Worm (Caenorhabditis elegans) whole organism, L1 larva: ENCODE data around the gene nlp-5.

Experiments
- C04F5.9 ChIP-seq: sonication (generic microtip); optimal IDR thresholded peaks from 2 replicates; lab custom pipeline; 2016; ENCODE audit warnings: missing genetic modification characterization, missing compliant biosample characterization
- C34B4.2 ChIP-seq: sonication (generic microtip); optimal IDR thresholded peaks from 2 replicates; lab custom pipeline; 2017; ENCODE audit warnings: mild to moderate bottlenecking, missing genetic modification characterization, missing compliant biosample characterization
- F16B12.6 ChIP-seq: fragments of 150-350 bp; optimal IDR thresholded peaks from 2 replicates; lab custom pipeline; 2014; ENCODE audit warnings: missing biosample characterization, missing genetic modification characterization
- Y116A8C.19 ChIP-seq: sonication (generic microtip); optimal IDR thresholded peaks from 2 replicates; lab custom pipeline; 2016; ENCODE audit warnings: missing compliant biosample characterization, missing genetic modification characterization, borderline replicate concordance
- aly-2 ChIP-seq: fragments of 150-350 bp; optimal IDR thresholded peaks from 2 replicates; lab custom pipeline; 2014; ENCODE audit warnings: missing biosample characterization, missing genetic modification characterization
- ama-1 ChIP-seq: fragments of 150-350 bp; optimal IDR thresholded peaks from 2 replicates; lab custom pipeline; 2014
- ceh-8 ChIP-seq: fragments of 200-800 bp; sonication (Bioruptor generic); optimal IDR thresholded peaks from 2 replicates; lab custom pipeline; 2018; ENCODE audit warnings: mild to moderate bottlenecking, missing genetic modification characterization, moderate library complexity, missing compliant biosample characterization
- ceh-82 ChIP-seq, 3 experiments: fragments of 150-350 bp in 1 of 3; sonication (generic microtip) in 2 of 3; optimal IDR thresholded peaks; 2 replicates each; lab custom pipeline; 2014 to 2017; ENCODE audit warnings: missing biosample characterization in 3 of 3, missing genetic modification characterization in 3 of 3
- ceh-90 ChIP-seq: sonication (generic microtip); optimal IDR thresholded peaks from 2 replicates; lab custom pipeline; 2016; ENCODE audit warnings: missing genetic modification characterization, missing compliant biosample characterization
- ces-1 ChIP-seq: fragments of 150-350 bp; optimal IDR thresholded peaks from 2 replicates; lab custom pipeline; 2014; ENCODE audit warnings: missing biosample characterization, missing genetic modification reagents, missing genetic modification characterization
- dpl-1 ChIP-seq, 3 experiments: fragments of 150-350 bp in 2 of 3; sonication (generic microtip) in 1 of 3; optimal IDR thresholded peaks; 2 replicates each; lab custom pipeline; 2014 to 2017; ENCODE audit warnings: missing biosample characterization in 3 of 3, missing genetic modification characterization in 3 of 3, missing genetic modification reagents in 3 of 3
- dsc-1 ChIP-seq: sonication (generic microtip); optimal IDR thresholded peaks from 2 replicates; lab custom pipeline; 2016; ENCODE audit warnings: mild to moderate bottlenecking, missing genetic modification characterization, missing compliant biosample characterization
- efl-1 ChIP-seq, 4 experiments: fragments of 150-350 bp; optimal IDR thresholded peaks in 3 of 4; peaks in 1 of 4; 1 replicate in 1 of 4; 2 replicates in 3 of 4; lab custom pipeline; 2014; ENCODE audit warnings: missing biosample characterization in 2 of 4, missing genetic modification characterization in 2 of 4, missing genetic modification reagents in 2 of 4
- egl-13 ChIP-seq: sonication (generic microtip); optimal IDR thresholded peaks from 2 replicates; lab custom pipeline; 2016; ENCODE audit warnings: missing genotype, missing genetic modification reagents, missing genetic modification characterization, missing compliant biosample characterization
- elt-3 ChIP-seq, 6 experiments: fragments of 150-350 bp in 1 of 6; sonication (generic microtip); optimal IDR thresholded peaks; 2 replicates each; lab custom pipeline; 2017 to 2018; ENCODE audit warnings: missing biosample characterization in 6 of 6, missing genetic modification characterization in 6 of 6, inconsistent platforms in 1 of 6
- ets-5 ChIP-seq: fragments of 200-800 bp; sonication (Bioruptor generic); IDR thresholded peaks from 2 replicates; pipeline ENCODE4 v1.3.6; 2022; ENCODE audit warnings: missing genetic modification characterization, missing compliant biosample characterization
- fkh-10 ChIP-seq: sonication (generic microtip); optimal IDR thresholded peaks from 2 replicates; lab custom pipeline; 2017; ENCODE audit warnings: missing biosample characterization, missing genetic modification reagents, missing genetic modification characterization
- fkh-4 ChIP-seq: sonication (generic microtip); optimal IDR thresholded peaks from 2 replicates; lab custom pipeline; 2016; ENCODE audit warnings: missing compliant biosample characterization, missing genetic modification characterization, borderline replicate concordance
- fos-1 ChIP-seq: fragments of 150-350 bp; optimal IDR thresholded peaks from 2 replicates; lab custom pipeline; 2014; ENCODE audit warnings: missing biosample characterization, missing genetic modification characterization
- hlh-17 ChIP-seq: fragments of 200-800 bp; sonication (Bioruptor generic); optimal IDR thresholded peaks from 2 replicates; lab custom pipeline; 2018; ENCODE audit warnings: missing genetic modification characterization, mild to moderate bottlenecking, missing compliant biosample characterization, moderate library complexity, borderline replicate concordance
- hpl-2 ChIP-seq: fragments of 150-350 bp; optimal IDR thresholded peaks from 2 replicates; lab custom pipeline; 2014; ENCODE audit warnings: missing biosample characterization, missing genetic modification reagents, missing genetic modification characterization
- irx-1 ChIP-seq: sonication (generic microtip); optimal IDR thresholded peaks from 2 replicates; lab custom pipeline; 2016; ENCODE audit warnings: missing genetic modification characterization, missing compliant biosample characterization
- jun-1 ChIP-seq: fragments of 150-350 bp; optimal IDR thresholded peaks from 2 replicates; lab custom pipeline; 2014; ENCODE audit warnings: missing biosample characterization, missing genetic modification reagents, missing genetic modification characterization
- lin-15B ChIP-seq: fragments of 150-350 bp; sonication (generic microtip); optimal IDR thresholded peaks from 3 replicates; lab custom pipeline; 2014; ENCODE audit warnings: missing biosample characterization, missing genetic modification characterization
- lin-35 ChIP-seq, 2 experiments: fragments of 150-350 bp; optimal IDR thresholded peaks; 2 replicates each; lab custom pipeline; 2014; ENCODE audit warnings: missing biosample characterization in 2 of 2, missing genetic modification characterization in 2 of 2, missing genetic modification reagents in 2 of 2
- lin-39 ChIP-seq: fragments of 150-350 bp; optimal IDR thresholded peaks from 2 replicates; lab custom pipeline; 2014; ENCODE audit warnings: missing biosample characterization, missing genetic modification reagents, missing genetic modification characterization
- lir-3 ChIP-seq: sonication (generic microtip); optimal IDR thresholded peaks from 2 replicates; lab custom pipeline; 2016; ENCODE audit warnings: mild to moderate bottlenecking, missing genetic modification characterization, moderate library complexity, missing compliant biosample characterization; ENCODE audit not compliant: poor library complexity
- lsy-2 ChIP-seq, 2 experiments: fragments of 150-350 bp; optimal IDR thresholded peaks; 2 replicates each; lab custom pipeline; 2014; ENCODE audit warnings: missing biosample characterization in 2 of 2, missing genetic modification characterization in 2 of 2
- mab-9 ChIP-seq: fragments of 200-800 bp; sonication (Bioruptor generic); IDR thresholded peaks from 2 replicates; pipeline ENCODE4 v1.3.6; 2022; ENCODE audit warnings: missing genetic modification reagents, missing genetic modification characterization, missing compliant biosample characterization
- mdl-1 ChIP-seq, 2 experiments: fragments of 150-350 bp; optimal IDR thresholded peaks; 2 replicates each; lab custom pipeline; 2014 to 2017; ENCODE audit warnings: missing biosample characterization in 2 of 2, missing genetic modification characterization in 2 of 2, inconsistent platforms in 1 of 2
- mep-1 ChIP-seq: fragments of 150-350 bp; optimal IDR thresholded peaks from 2 replicates; lab custom pipeline; 2014; ENCODE audit warnings: missing biosample characterization, missing genetic modification characterization
- nhr-11 ChIP-seq: fragments of 150-350 bp; optimal IDR thresholded peaks from 2 replicates; lab custom pipeline; 2014; ENCODE audit warnings: missing biosample characterization, missing genetic modification characterization
- nhr-28 ChIP-seq: fragments of 150-350 bp; optimal IDR thresholded peaks from 2 replicates; lab custom pipeline; 2014; ENCODE audit warnings: missing biosample characterization, missing genetic modification characterization
- nhr-85 ChIP-seq: sonication (generic microtip); peaks from one replicate; lab custom pipeline; 2016; ENCODE audit warnings: missing genetic modification characterization, inconsistent platforms, missing compliant biosample characterization
- nhr-90 ChIP-seq: sonication (generic microtip); optimal IDR thresholded peaks from 2 replicates; lab custom pipeline; 2016; ENCODE audit warnings: mild to moderate bottlenecking, missing genetic modification characterization, missing compliant biosample characterization; ENCODE audit not compliant: poor library complexity
- pag-3 ChIP-seq: sonication (generic microtip); optimal IDR thresholded peaks from 2 replicates; lab custom pipeline; 2017; ENCODE audit warnings: missing genetic modification characterization, mild to moderate bottlenecking, missing compliant biosample characterization, antibody characterized with exemption, borderline replicate concordance; ENCODE audit not compliant: insufficient read depth
- pax-3 ChIP-seq: fragments of 200-800 bp; sonication (Bioruptor generic); optimal IDR thresholded peaks from 2 replicates; lab custom pipeline; 2018; ENCODE audit warnings: mild to moderate bottlenecking, missing genetic modification characterization, moderate library complexity, missing compliant biosample characterization
- snu-23 ChIP-seq: sonication (generic microtip); optimal IDR thresholded peaks from 2 replicates; lab custom pipeline; 2016; ENCODE audit warnings: missing genetic modification characterization, missing compliant biosample characterization
- sptf-1 ChIP-seq: fragments of 150-350 bp; optimal IDR thresholded peaks from 2 replicates; lab custom pipeline; 2014; ENCODE audit warnings: missing biosample characterization, missing genetic modification characterization
- unc-30 ChIP-seq: sonication (generic microtip); optimal IDR thresholded peaks from 2 replicates; lab custom pipeline; 2017; ENCODE audit warnings: missing biosample characterization, missing genetic modification characterization
- unc-86 ChIP-seq: sonication (generic microtip); optimal IDR thresholded peaks from 2 replicates; lab custom pipeline; 2016; ENCODE audit warnings: missing genetic modification characterization, missing compliant biosample characterization
- unc-98 ChIP-seq: fragments of 200-800 bp; sonication (Bioruptor generic); IDR thresholded peaks from 2 replicates; pipeline ENCODE4 v1.3.6; 2022; ENCODE audit warnings: missing genetic modification characterization, missing compliant biosample characterization
- xbp-1 ChIP-seq: sonication (generic microtip); optimal IDR thresholded peaks from 2 replicates; lab custom pipeline; 2016; ENCODE audit warnings: missing genetic modification characterization, missing compliant biosample characterization
- zag-1 ChIP-seq: fragments of 150-350 bp; optimal IDR thresholded peaks from 2 replicates; lab custom pipeline; 2014; ENCODE audit warnings: missing biosample characterization, missing genetic modification characterization
- zip-4 ChIP-seq: fragments of 200-800 bp; sonication (Bioruptor generic); optimal IDR thresholded peaks from 2 replicates; lab custom pipeline; 2018; ENCODE audit warnings: mild to moderate bottlenecking, missing genetic modification characterization, moderate library complexity, missing compliant biosample characterization
- ztf-11 ChIP-seq, 2 experiments: sonication (generic microtip); optimal IDR thresholded peaks; 2 replicates each; lab custom pipeline; 2016 to 2017; ENCODE audit warnings: missing genetic modification characterization in 2 of 2, missing biosample characterization in 1 of 2, missing compliant biosample characterization in 1 of 2
- ztf-4 ChIP-seq: fragments of 150-350 bp; optimal IDR thresholded peaks from 2 replicates; lab custom pipeline; 2014; ENCODE audit warnings: missing biosample characterization, missing genetic modification characterization

The nlp-5 gene

DNA sequence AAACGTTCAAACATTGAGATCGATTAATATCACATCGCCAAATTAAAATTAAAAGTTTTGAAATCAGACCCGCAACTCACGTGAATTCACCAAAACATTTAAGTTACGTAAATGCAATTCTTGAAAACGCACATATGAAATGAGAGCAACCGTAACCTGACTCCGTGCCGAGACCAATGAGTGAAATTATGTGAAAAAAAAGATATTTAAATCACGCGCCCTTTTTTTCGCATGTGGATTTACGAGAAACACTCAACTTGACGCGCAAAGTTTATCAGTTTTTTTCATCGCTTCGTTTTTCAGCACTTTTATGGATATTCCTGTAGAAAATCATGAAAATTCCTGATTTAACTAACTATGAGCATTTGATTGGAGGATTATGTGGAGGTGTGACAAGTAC is 37.8 kb downstream of the nlp-5 start, which contains the start of the genes gei-14 and slc-25A32 (continued):
- TF ChIP-seq dsc-1 (tag; lab: Kevin White, UChicago) = no peak
- TF ChIP-seq snu-23 (GFP tag; lab: Kevin White, UChicago) = peak; percentile 40
- TF ChIP-seq lin-35 (GFP tag; optimal IDR thresholded peaks at IDR 0.05; lab: Kevin White, UChicago) = peak; percentile 91 to 96
- no peak for TF ChIP-seq mab-9 (GFP tag; lab: Robert Waterston, UW)
- TF ChIP-seq efl-1 (optimal IDR thresholded peaks at IDR 0.05; lab: Kevin White, UChicago) = peak; percentile 92 to 95
- peak; percentile 90 to 99 for TF ChIP-seq efl-1 (GFP tag; optimal IDR thresholded peaks at IDR 0.05 in 1 of 2; lab: Kevin White, UChicago)
- TF ChIP-seq zag-1 = no peak
- TF ChIP-seq jun-1 (tag; lab: Kevin White, UChicago) = no peak
- TF ChIP-seq, all 84 proteins: peak for 19

DNA sequence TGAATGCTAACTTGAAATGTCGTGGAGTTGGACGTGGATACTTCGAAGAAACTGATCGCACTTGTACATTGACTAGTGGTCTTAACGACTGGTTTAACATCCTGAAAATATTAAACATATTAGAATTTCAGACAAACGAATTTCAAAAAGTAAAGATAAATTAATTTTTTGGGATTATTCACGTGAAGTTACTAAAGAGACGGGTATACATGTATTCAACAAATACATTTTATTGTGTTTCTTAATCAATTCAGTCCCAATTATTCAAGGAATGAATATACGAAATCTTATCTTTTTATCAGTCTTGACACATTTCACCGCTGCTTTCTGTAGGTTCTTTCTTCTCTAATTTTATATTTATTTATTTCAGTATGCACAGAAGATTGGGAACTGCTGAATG is 40.2 kb downstream of the nlp-5 start, which contains the start of the genes mrpl-10 and clec-142:
mrpl-10 (minus strand) TSS at position 101 of the 400 bp plus-strand sequence.
clec-142 (plus strand) TSS at position 264 of the 400 bp plus-strand sequence.
- no peak for TF ChIP-seq ztf-4
- no peak for TF ChIP-seq unc-98 (GFP tag; lab: Robert Waterston, UW)
- TF ChIP-seq zag-1 = no peak
- no peak for TF ChIP-seq lsy-2 (tag; optimal IDR thresholded peaks at IDR 0.05; lab: Kevin White, UChicago)
- no peak for TF ChIP-seq xbp-1 (tag; lab: Kevin White, UChicago)
- TF ChIP-seq ama-1 (lab: Kevin White, UChicago) = no peak
- TF ChIP-seq C34B4.2 = no peak
- TF ChIP-seq fkh-10 = no peak
- TF ChIP-seq fos-1 (tag; lab: Kevin White, UChicago) = no peak
- TF ChIP-seq lin-39 = no peak
- TF ChIP-seq Y116A8C.19 = no peak
- no peak for TF ChIP-seq sptf-1 (tag; lab: Kevin White, UChicago)
- TF ChIP-seq unc-30 (tag; lab: Kevin White, UChicago) = no peak

- no peak for TF ChIP-seq irx-1
- TF ChIP-seq lin-15B = no peak
- TF ChIP-seq ama-1 (lab: Kevin White, UChicago) = no peak
- TF ChIP-seq lir-3 (tag; lab: Kevin White, UChicago) = no peak
- no peak for TF ChIP-seq hpl-2 (GFP tag; lab: Kevin White, UChicago)
- TF ChIP-seq fkh-4 (tag; lab: Kevin White, UChicago) = no peak
- TF ChIP-seq F16B12.6 (tag; lab: Kevin White, UChicago) = peak; percentile 6
- TF ChIP-seq unc-86 (tag; lab: Kevin White, UChicago) = no peak
- TF ChIP-seq ets-5 (GFP tag; lab: Robert Waterston, UW) = no peak
- TF ChIP-seq hlh-17 = no peak
- TF ChIP-seq mdl-1 (tag; optimal IDR thresholded peaks at IDR 0.05; lab: Kevin White, UChicago) = no peak
- peak; percentile 41 to 58 for TF ChIP-seq efl-1 (optimal IDR thresholded peaks at IDR 0.05; lab: Kevin White, UChicago)
- peak; percentile 47 to 82 for TF ChIP-seq efl-1 (GFP tag; optimal IDR thresholded peaks at IDR 0.05 in 1 of 2; lab: Kevin White, UChicago)
- TF ChIP-seq xbp-1 (tag; lab: Kevin White, UChicago) = no peak
- no peak for TF ChIP-seq unc-98 (GFP tag; lab: Robert Waterston, UW)
- TF ChIP-seq elt-3 (tag; optimal IDR thresholded peaks at IDR 0.05; lab: Kevin White, UChicago) = peak in 1 of 6 experiments; percentile 45
- TF ChIP-seq Y116A8C.19 = no peak
- TF ChIP-seq C34B4.2 = no peak
- TF ChIP-seq zip-4 (GFP tag; lab: Kevin White, UChicago) = no peak
- TF ChIP-seq nhr-11 (tag; lab: Kevin White, UChicago) = no peak
- no peak for TF ChIP-seq pax-3 (tag; lab: Kevin White, UChicago)
- no peak for TF ChIP-seq aly-2 (tag; lab: Kevin White, UChicago)
- peak; percentile 1 to 63 (median 40) for TF ChIP-seq dpl-1 (GFP tag; optimal IDR thresholded peaks at IDR 0.05; lab: Kevin White, UChicago)
- TF ChIP-seq pag-3 = no peak
- peak; percentile 70 for TF ChIP-seq mep-1
- no peak for TF ChIP-seq egl-13 (tag; lab: Kevin White, UChicago)
- TF ChIP-seq nhr-85 (tag; lab: Kevin White, UChicago) = no peak
- no peak for TF ChIP-seq nhr-28 (tag; lab: Kevin White, UChicago)
- no peak for TF ChIP-seq nhr-90 (tag; lab: Kevin White, UChicago)
- no peak for TF ChIP-seq C04F5.9 (tag; lab: Kevin White, UChicago)
- TF ChIP-seq ceh-8 = no peak
- no peak for TF ChIP-seq ceh-90 (tag; lab: Kevin White, UChicago)
- TF ChIP-seq ceh-82 (tag; optimal IDR thresholded peaks at IDR 0.05; lab: Kevin White, UChicago) = no peak
- TF ChIP-seq lin-39 = no peak
- TF ChIP-seq ces-1 (GFP tag; lab: Kevin White, UChicago) = no peak
- TF ChIP-seq ztf-11 (tag; optimal IDR thresholded peaks at IDR 0.05; lab: Kevin White, UChicago) = no peak
Observed at ce11 chrII:8283158-8283717, 45.0 kb downstream of the nlp-5 start, which contains the start of the genes nst-1 and cct-4. TSS of gene nst-1 (minus strand) at chrII:8283208. TSS of gene cct-4 (plus strand) at chrII:8283667.
